Worm (Caenorhabditis elegans) whole organism, L3 larva: ENCODE results near the gene rps-5.

Experiments used
- eor-1 ChIP-seq, 2 experiments: fragments of 150-350 bp; optimal IDR thresholded peaks; 2 replicates each; lab custom pipeline; 2014 to 2018; ENCODE audit warnings: missing biosample characterization in 2 of 2, missing genetic modification characterization in 2 of 2
- hmg-11 ChIP-seq: sonication (generic microtip); optimal IDR thresholded peaks from 2 replicates; lab custom pipeline; 2016; ENCODE audit warnings: missing genetic modification characterization, missing compliant biosample characterization
- mdl-1 ChIP-seq: fragments of 150-350 bp; optimal IDR thresholded peaks from 2 replicates; lab custom pipeline; 2014; ENCODE audit warnings: missing biosample characterization, missing genetic modification characterization
- nhr-12 ChIP-seq: fragments of 150-350 bp; optimal IDR thresholded peaks from 2 replicates; lab custom pipeline; 2014; ENCODE audit warnings: missing biosample characterization, missing genetic modification characterization
- nhr-28 ChIP-seq: fragments of 150-350 bp; optimal IDR thresholded peaks from 2 replicates; lab custom pipeline; 2014; ENCODE audit warnings: missing biosample characterization, missing genetic modification characterization
- nhr-77 ChIP-seq: fragments of 150-350 bp; optimal IDR thresholded peaks from 2 replicates; lab custom pipeline; 2014; ENCODE audit warnings: missing biosample characterization, missing genetic modification characterization
- sea-2 ChIP-seq: fragments of 150-350 bp; sonication (generic microtip); optimal IDR thresholded peaks from 4 replicates; lab custom pipeline; 2014; ENCODE audit warnings: missing biosample characterization, missing genetic modification reagents, missing genetic modification characterization
- skn-1 ChIP-seq: fragments of 150-350 bp; optimal IDR thresholded peaks from 2 replicates; lab custom pipeline; 2014; ENCODE audit warnings: missing biosample characterization, missing genetic modification characterization
- unc-62 ChIP-seq: fragments of 150-350 bp; sonication (generic microtip); optimal IDR thresholded peaks from 4 replicates; lab custom pipeline; 2014; ENCODE audit warnings: missing biosample characterization, missing genetic modification reagents, missing genetic modification characterization
- ztf-11 ChIP-seq: fragments of 150-350 bp; optimal IDR thresholded peaks from 2 replicates; lab custom pipeline; 2014; ENCODE audit warnings: missing biosample characterization, missing genetic modification characterization

DNA sequence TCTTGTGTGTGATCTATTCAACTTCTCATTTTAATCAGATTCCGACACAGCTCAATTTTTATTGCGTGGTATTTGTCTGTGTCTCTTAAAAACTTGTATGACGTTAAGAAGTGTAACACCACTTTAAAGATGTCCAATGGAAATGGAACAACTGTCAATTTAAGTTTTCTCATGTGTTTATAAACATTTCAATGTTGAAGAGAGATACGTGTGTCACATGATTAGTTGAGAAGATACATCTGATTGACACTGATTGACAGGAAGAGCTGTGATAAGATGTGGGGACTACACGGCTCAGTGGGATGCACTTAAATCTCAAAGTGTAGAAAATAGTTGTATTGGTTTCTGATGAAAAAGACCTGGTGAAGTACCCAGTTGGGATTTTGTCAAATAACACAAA, 42.5 kb downstream of the rps-5 start:
- TF ChIP-seq ztf-11 (tag; lab: Kevin White, UChicago) (no peak), eor-1 (tag; optimal IDR thresholded peaks at IDR 0.05; lab: Kevin White, UChicago) (no peak), sea-2 (no peak), nhr-12 (no peak), nhr-28 (tag; lab: Kevin White, UChicago) (no peak), mdl-1 (tag; lab: Kevin White, UChicago) (no peak), unc-62 (GFP tag; lab: Kevin White, UChicago) (peak; percentile 83), nhr-77 (tag; lab: Kevin White, UChicago) (no peak), hmg-11 (tag; lab: Kevin White, UChicago) (no peak), skn-1 (tag; lab: Kevin White, UChicago) (no peak)
